Worm (Caenorhabditis elegans): Measurements from ENCODE around the gene clip-1.

Gene clip-1

ce11 chrIII:9236228-9236627, 32.6 kb downstream of the clip-1 start, which contains the start of gene T23G5.2:
TSS of gene T23G5.2 (minus strand) at chrIII:9236328.
- no peak for TF ChIP-seq lin-35 (GFP tag; optimal IDR thresholded peaks at IDR 0.05)
- no peak for TF ChIP-seq efl-1 (optimal IDR thresholded peaks at IDR 0.05)
- TF ChIP-seq efl-1 (GFP tag; optimal IDR thresholded peaks at IDR 0.05 in 1 of 2) = no peak
- TF ChIP-seq zag-1 (tag; optimal IDR thresholded peaks at IDR 0.05) = no peak
- TF ChIP-seq grh-1 (GFP tag; IDR thresholded peaks at IDR 0.05) = no peak
- no peak for TF ChIP-seq vab-15 (tag; optimal IDR thresholded peaks at IDR 0.05)
- no peak for TF ChIP-seq efl-3 (GFP tag; optimal IDR thresholded peaks at IDR 0.05)

- TF ChIP-seq efl-1 (optimal IDR thresholded peaks at IDR 0.05) (no peak), efl-1 (GFP tag; optimal IDR thresholded peaks at IDR 0.05 in 1 of 2) (peak in 1 of 2 experiments; percentile 73), mep-1 (tag; optimal IDR thresholded peaks at IDR 0.05) (no peak)
Observed at ce11 chrIII:9231173-9231572, 37.7 kb downstream of the clip-1 start, which contains the start of gene T23G5.3. TSS of gene T23G5.3 (minus strand) at chrIII:9231273.

ce11 chrIII:9228722-9229121, 40.1 kb downstream of the clip-1 start, which contains the start of gene rnr-1:
TSS of gene rnr-1 (minus strand) at chrIII:9228798.
- TF ChIP-seq lin-15B (tag; optimal IDR thresholded peaks at IDR 0.05) (no peak), efl-1 (optimal IDR thresholded peaks at IDR 0.05) (no peak), efl-1 (GFP tag; optimal IDR thresholded peaks at IDR 0.05 in 1 of 2) (peak in 1 of 2 experiments; percentile 20)

- TF ChIP-seq lir-3 (tag; optimal IDR thresholded peaks at IDR 0.05; ENCODE audit: poor library complexity) = no peak
- TF ChIP-seq mef-2 (tag; optimal IDR thresholded peaks at IDR 0.05) = no peak
- TF ChIP-seq blmp-1 (tag; optimal IDR thresholded peaks at IDR 0.05) = peak; percentile 61
- peak; percentile 22; the same call in 1 of the 2 replicates for TF ChIP-seq nhr-19 (GFP tag; conservative IDR thresholded peaks at IDR 0.05)
- TF ChIP-seq fkh-10 (GFP tag; optimal IDR thresholded peaks at IDR 0.05) = no peak
- TF ChIP-seq sox-4 (tag; optimal IDR thresholded peaks at IDR 0.05) = no peak
- peak; percentile 57 for TF ChIP-seq nhr-47 (tag; optimal IDR thresholded peaks at IDR 0.05)
- TF ChIP-seq fkh-8 (tag; optimal IDR thresholded peaks at IDR 0.05) = peak; percentile 28
- no peak for TF ChIP-seq ztf-4 (tag; optimal IDR thresholded peaks at IDR 0.05)
- no peak for TF ChIP-seq hlh-17 (GFP tag; optimal IDR thresholded peaks at IDR 0.05; ENCODE audit: borderline replicate concordance)
- peak; percentile 37 for TF ChIP-seq nhr-20 (tag; optimal IDR thresholded peaks at IDR 0.05)
- peak; percentile 27 for TF ChIP-seq rnt-1 (tag; optimal IDR thresholded peaks at IDR 0.05)
- no peak for TF ChIP-seq ceh-90 (tag; optimal IDR thresholded peaks at IDR 0.05)
- TF ChIP-seq pqm-1 (tag; optimal IDR thresholded peaks at IDR 0.05) = no peak
- no peak for TF ChIP-seq fos-1 (tag; optimal IDR thresholded peaks at IDR 0.05)
- TF ChIP-seq dpl-1 (GFP tag; optimal IDR thresholded peaks at IDR 0.05) = peak; percentile 90 to 94 (median 92)
- TF ChIP-seq unc-98 (GFP tag; IDR thresholded peaks at IDR 0.05) = no peak
- no peak for TF ChIP-seq vab-15 (tag; optimal IDR thresholded peaks at IDR 0.05)
- TF ChIP-seq isw-1 (GFP tag; IDR thresholded peaks at IDR 0.05) = no peak
- TF ChIP-seq nhr-12 (tag; optimal IDR thresholded peaks at IDR 0.05) = no peak
- no peak for TF ChIP-seq ztf-11 (tag; optimal IDR thresholded peaks at IDR 0.05)
- peak; percentile 88 to 95 for TF ChIP-seq lin-35 (GFP tag; optimal IDR thresholded peaks at IDR 0.05)
- peak; percentile 28 for TF ChIP-seq snpc-4 (tag; optimal IDR thresholded peaks at IDR 0.05)
- TF ChIP-seq lin-13 (GFP tag; optimal IDR thresholded peaks at IDR 0.05) = peak; percentile 26
- peak; percentile 55 for TF ChIP-seq snu-23 (GFP tag; optimal IDR thresholded peaks at IDR 0.05)
- peak; percentile 85 to 99 for TF ChIP-seq efl-1 (optimal IDR thresholded peaks at IDR 0.05)
- TF ChIP-seq efl-1 (GFP tag; optimal IDR thresholded peaks at IDR 0.05 in 1 of 2) = peak; percentile 86 to 98
- no peak for TF ChIP-seq unc-130 (tag; optimal IDR thresholded peaks at IDR 0.05)
- TF ChIP-seq aly-2 (tag; optimal IDR thresholded peaks at IDR 0.05) = no peak
- TF ChIP-seq elt-3 (tag; optimal IDR thresholded peaks at IDR 0.05) = no peak
- TF ChIP-seq zip-4 (GFP tag; optimal IDR thresholded peaks at IDR 0.05) = no peak
- TF ChIP-seq lsy-2 (tag; optimal IDR thresholded peaks at IDR 0.05) = peak; percentile 50 to 86
- TF ChIP-seq jun-1 (tag; optimal IDR thresholded peaks at IDR 0.05) = no peak
- TF ChIP-seq elt-2 (tag; optimal IDR thresholded peaks at IDR 0.05) = no peak
- no peak for TF ChIP-seq efl-3 (GFP tag; optimal IDR thresholded peaks at IDR 0.05)
- TF ChIP-seq C04F5.9 (tag; optimal IDR thresholded peaks at IDR 0.05) = no peak
- no peak for TF ChIP-seq mab-9 (GFP tag; IDR thresholded peaks at IDR 0.05)
- no peak for TF ChIP-seq nhr-90 (tag; optimal IDR thresholded peaks at IDR 0.05; ENCODE audit: poor library complexity)
- TF ChIP-seq ceh-82 (tag; optimal IDR thresholded peaks at IDR 0.05) = peak in 2 of 3 experiments; percentile 8 to 49
- TF ChIP-seq lin-39 (tag; optimal IDR thresholded peaks at IDR 0.05) = no peak
- peak; percentile 31 for TF ChIP-seq swsn-7 (tag; optimal IDR thresholded peaks at IDR 0.05)
Observed at ce11 chrIII:9228190-9228589, 40.7 kb downstream of the clip-1 start.

Measured in whole organism, L1 larva.